Fruit fly (Drosophila melanogaster) whole organism, pupa: ENCODE measurements around the gene PGRP-SB2.

ENCODE experiments used
- CG10348 ChIP-seq: fragments of 200-800 bp; sonication (Bioruptor generic); IDR thresholded peaks from 2 replicates; pipeline ENCODE4 v1.3.6; 2022; ENCODE audit warnings: missing biosample characterization, missing genetic modification characterization
- CG12605 ChIP-seq: fragments of 200-800 bp; sonication (Bioruptor generic); IDR thresholded peaks from 2 replicates; pipeline ENCODE4 v1.3.6; 2022; ENCODE audit warnings: missing biosample characterization, missing genetic modification characterization
- CG13204 ChIP-seq: fragments of 200-800 bp; sonication (Bioruptor generic); optimal IDR thresholded peaks from 2 replicates; lab custom pipeline; 2018; ENCODE audit warnings: missing biosample characterization, mild to moderate bottlenecking, missing genetic modification characterization, moderate library complexity
- CG14655 ChIP-seq: fragments of 200-800 bp; sonication (Bioruptor generic); optimal IDR thresholded peaks from 3 replicates; lab custom pipeline; 2017; ENCODE audit warnings: mild to moderate bottlenecking, missing biosample characterization, missing genetic modification reagents, missing genetic modification characterization
- CG15710 ChIP-seq: fragments of 200-800 bp; sonication (Bioruptor generic); optimal IDR thresholded peaks from 2 replicates; lab custom pipeline; 2018; ENCODE audit warnings: missing biosample characterization, mild to moderate bottlenecking, missing genetic modification characterization, moderate library complexity
- CG17806 ChIP-seq: fragments of 200-800 bp; sonication (Bioruptor generic); optimal IDR thresholded peaks from 2 replicates; lab custom pipeline; 2018; ENCODE audit warnings: missing biosample characterization, mild to moderate bottlenecking, missing genetic modification characterization, moderate library complexity
- CG32121 ChIP-seq: fragments of 200-800 bp; sonication (Bioruptor generic); IDR thresholded peaks from 2 replicates; pipeline ENCODE4 v1.3.6; 2022; ENCODE audit warnings: missing biosample characterization, missing genetic modification characterization
- CG34367 ChIP-seq: fragments of 200-800 bp; sonication (Bioruptor generic); optimal IDR thresholded peaks from 2 replicates; lab custom pipeline; 2018; ENCODE audit warnings: missing biosample characterization, mild to moderate bottlenecking, missing genetic modification characterization
- CG4496 ChIP-seq: fragments of 200-800 bp; sonication (Bioruptor generic); IDR thresholded peaks from 3 replicates; pipeline ENCODE4 v1.3.6; 2022; ENCODE audit warnings: missing biosample characterization, missing genetic modification characterization
- CG8159 ChIP-seq: fragments of 200-800 bp; sonication (Bioruptor generic); optimal IDR thresholded peaks from 3 replicates; lab custom pipeline; 2018; ENCODE audit warnings: missing biosample characterization, mild to moderate bottlenecking, missing genetic modification characterization, moderate library complexity
- CG8301 ChIP-seq: fragments of 200-800 bp; sonication (Bioruptor generic); optimal IDR thresholded peaks from 2 replicates; lab custom pipeline; 2018; ENCODE audit warnings: missing biosample characterization, mild to moderate bottlenecking, missing genetic modification characterization
- CG9948 ChIP-seq: fragments of 200-800 bp; sonication (Bioruptor generic); optimal IDR thresholded peaks from 2 replicates; lab custom pipeline; 2018; ENCODE audit warnings: missing biosample characterization, mild to moderate bottlenecking, missing genetic modification characterization, moderate library complexity
- D1 ChIP-seq: fragments of 200-800 bp; sonication (Bioruptor generic); optimal IDR thresholded peaks from 2 replicates; lab custom pipeline; 2018; ENCODE audit warnings: missing biosample characterization, mild to moderate bottlenecking, missing genetic modification characterization, moderate library complexity
- EcR ChIP-seq: fragments of 200-800 bp; sonication (Bioruptor generic); optimal IDR thresholded peaks from 3 replicates; lab custom pipeline; 2019; ENCODE audit warnings: missing biosample characterization, missing genetic modification characterization, mild to moderate bottlenecking, moderate library complexity, missing genetic modification reagents
- Ets98B ChIP-seq: fragments of 200-800 bp; sonication (Bioruptor generic); IDR thresholded peaks from 2 replicates; pipeline ENCODE4 v1.3.6; 2022; ENCODE audit warnings: missing biosample characterization, missing genetic modification characterization
- Pif1A ChIP-seq: fragments of 200-800 bp; sonication (Bioruptor generic); optimal IDR thresholded peaks from 3 replicates; lab custom pipeline; 2016; ENCODE audit warnings: missing biosample characterization, missing genetic modification characterization
- Pif1B ChIP-seq: fragments of 200-800 bp; sonication (Bioruptor generic); optimal IDR thresholded peaks from 3 replicates; lab custom pipeline; 2016; ENCODE audit warnings: missing biosample characterization, missing genetic modification characterization
- Snoo ChIP-seq: fragments of 200-800 bp; sonication (Bioruptor generic); optimal IDR thresholded peaks from 3 replicates; lab custom pipeline; 2017; ENCODE audit warnings: missing biosample characterization, mild to moderate bottlenecking, missing genetic modification characterization, inconsistent platforms
- fd96Ca ChIP-seq: fragments of 200-800 bp; sonication (Bioruptor generic); IDR thresholded peaks from 3 replicates; pipeline ENCODE4 v1.3.6; 2022; ENCODE audit warnings: missing biosample characterization, missing genetic modification characterization
- gl ChIP-seq: fragments of 200-800 bp; sonication (Bioruptor generic); optimal IDR thresholded peaks from 2 replicates; lab custom pipeline; 2018; ENCODE audit warnings: missing biosample characterization, mild to moderate bottlenecking, missing genetic modification characterization
- rn ChIP-seq: fragments of 200-800 bp; sonication (Bioruptor generic); IDR thresholded peaks from 2 replicates; pipeline ENCODE4 v1.3.6; 2022; ENCODE audit warnings: missing biosample characterization, missing genetic modification characterization

Gene PGRP-SB2

DNA sequence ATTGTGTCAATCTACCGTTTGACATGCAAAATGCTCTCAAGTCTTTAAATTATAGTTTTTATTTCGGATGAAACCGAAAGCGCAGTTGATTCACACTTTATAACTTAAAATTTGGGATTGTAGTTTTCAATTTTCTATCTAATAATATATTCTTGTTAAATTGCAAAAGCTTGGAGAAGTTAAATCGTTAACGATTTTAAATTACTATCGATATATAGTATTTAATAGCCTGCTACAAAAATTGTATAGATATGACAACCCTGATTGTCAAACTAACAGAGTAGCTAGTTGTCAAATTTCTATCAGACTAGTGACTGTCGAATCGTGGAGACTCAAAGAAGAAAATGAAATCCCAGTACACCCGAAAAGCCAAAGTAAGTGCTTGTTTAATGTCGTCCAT is 21.7 kb upstream of the PGRP-SB2 start, which contains the start of gene CG9692:
Gene CG9692, plus strand, starts transcription at position 301 of the 400 bp plus-strand sequence.
- no peak for TF ChIP-seq gl (tag; lab: Kevin White, UChicago)
- TF ChIP-seq CG12605: no peak
- no peak for TF ChIP-seq Ets98B
- TF ChIP-seq D1 (tag; lab: Kevin White, UChicago): no peak
- no peak for TF ChIP-seq Snoo (tag; lab: Kevin White, UChicago)
- no peak for TF ChIP-seq CG17806 (tag; lab: Kevin White, UChicago)
- TF ChIP-seq CG34367 (tag; lab: Kevin White, UChicago): no peak
- TF ChIP-seq CG4496 (GFP tag; lab: Robert Waterston, UW): no peak
- no peak for TF ChIP-seq CG8159 (tag; lab: Kevin White, UChicago)
- TF ChIP-seq CG14655 (GFP tag; lab: Kevin White, UChicago): no peak
- TF ChIP-seq CG15710: no peak

DNA sequence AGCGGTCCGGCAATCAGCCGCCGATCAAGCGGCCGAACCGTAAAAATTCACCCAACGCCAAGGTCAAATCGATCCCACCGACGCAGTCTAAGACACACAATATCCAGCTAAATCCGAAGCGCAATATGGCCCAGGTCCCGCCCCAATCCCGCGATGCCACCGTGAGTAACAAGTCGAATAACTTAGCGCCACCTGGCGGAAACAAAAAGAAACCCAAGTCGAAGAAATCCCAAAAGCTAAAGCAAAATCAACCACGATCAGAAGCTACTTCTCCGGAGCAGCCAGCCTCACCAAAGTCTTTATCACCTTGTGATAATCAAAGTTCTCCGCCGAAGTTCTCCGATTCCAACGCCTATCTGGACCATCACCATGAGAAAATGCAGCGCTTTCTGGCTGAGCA is 20.7 kb upstream of the PGRP-SB2 start:
- TF ChIP-seq CG15710: no peak
- TF ChIP-seq CG12605: no peak
- no peak for TF ChIP-seq Pif1B
- TF ChIP-seq EcR (GFP tag; lab: Kevin White, UChicago): no peak
- no peak for TF ChIP-seq rn (GFP tag; lab: Robert Waterston, UW)
- TF ChIP-seq CG14655 (GFP tag; lab: Kevin White, UChicago): no peak
- no peak for TF ChIP-seq CG13204 (GFP tag; lab: Kevin White, UChicago)
- no peak for TF ChIP-seq Snoo (tag; lab: Kevin White, UChicago)
- no peak for TF ChIP-seq fd96Ca
- TF ChIP-seq CG10348 (GFP tag; lab: Robert Waterston, UW): no peak
- TF ChIP-seq CG8301 (tag; lab: Kevin White, UChicago): no peak
- TF ChIP-seq Ets98B: no peak
- TF ChIP-seq CG34367 (tag; lab: Kevin White, UChicago): no peak
- no peak for TF ChIP-seq CG32121 (GFP tag; lab: Robert Waterston, UW)

dm6 chr3L:16708738-16709350 is 17.5 kb upstream of the PGRP-SB2 start:
- no peak for TF ChIP-seq CG10348 (GFP tag; lab: Robert Waterston, UW)
- no peak for TF ChIP-seq CG12605
- no peak for TF ChIP-seq CG17806 (tag; lab: Kevin White, UChicago)
- TF ChIP-seq CG13204 (GFP tag; lab: Kevin White, UChicago): no peak
- TF ChIP-seq CG8159 (tag; lab: Kevin White, UChicago): no peak
- TF ChIP-seq CG34367 (tag; lab: Kevin White, UChicago): no peak
- TF ChIP-seq rn (GFP tag; lab: Robert Waterston, UW): no peak
- no peak for TF ChIP-seq Snoo (tag; lab: Kevin White, UChicago)
- no peak for TF ChIP-seq CG4496 (GFP tag; lab: Robert Waterston, UW)
- no peak for TF ChIP-seq CG14655 (GFP tag; lab: Kevin White, UChicago)
- TF ChIP-seq Pif1A: no peak
- TF ChIP-seq D1 (tag; lab: Kevin White, UChicago): no peak
- TF ChIP-seq, all 21 proteins: peak for 0

dm6 chr3L:16709673-16710257 is 16.6 kb upstream of the PGRP-SB2 start:
- no peak for TF ChIP-seq fd96Ca
- TF ChIP-seq EcR (GFP tag; lab: Kevin White, UChicago): peak; percentile 71
- no peak for TF ChIP-seq CG15710
- TF ChIP-seq CG4496 (GFP tag; lab: Robert Waterston, UW): no peak
- no peak for TF ChIP-seq D1 (tag; lab: Kevin White, UChicago)
- 0 out of 2 replicates have a peak, but pooled peaks have one; percentile 12 for TF ChIP-seq rn (GFP tag; lab: Robert Waterston, UW)
- TF ChIP-seq Ets98B: peak; percentile 4; the same call in 1 of the 2 replicates
- no peak for TF ChIP-seq CG13204 (GFP tag; lab: Kevin White, UChicago)
- peak; percentile 24 for TF ChIP-seq Pif1B
- TF ChIP-seq CG32121 (GFP tag; lab: Robert Waterston, UW): no peak
- TF ChIP-seq CG10348 (GFP tag; lab: Robert Waterston, UW): no peak
- TF ChIP-seq CG8159 (tag; lab: Kevin White, UChicago): no peak
- no peak for TF ChIP-seq Snoo (tag; lab: Kevin White, UChicago)
- TF ChIP-seq gl (tag; lab: Kevin White, UChicago): no peak
- no peak for TF ChIP-seq CG14655 (GFP tag; lab: Kevin White, UChicago)
- TF ChIP-seq CG17806 (tag; lab: Kevin White, UChicago): no peak
- TF ChIP-seq CG12605: no peak
- no peak for TF ChIP-seq CG9948
- TF ChIP-seq CG8301 (tag; lab: Kevin White, UChicago): no peak
- no peak for TF ChIP-seq Pif1A
- TF ChIP-seq CG34367 (tag; lab: Kevin White, UChicago): no peak

- TF ChIP-seq Pif1A (peak; percentile 60), Ets98B (peak; percentile 51), CG4496 (GFP tag; lab: Robert Waterston, UW) (peak; percentile 65), CG8159 (tag; lab: Kevin White, UChicago) (peak; percentile 84), D1 (tag; lab: Kevin White, UChicago) (no peak), EcR (GFP tag; lab: Kevin White, UChicago) (peak; percentile 45), CG14655 (GFP tag; lab: Kevin White, UChicago) (peak; percentile 83), fd96Ca (peak; percentile 63; the same call in 2 of the 3 replicates), CG15710 (peak; percentile 69), Pif1B (peak; percentile 51), CG9948 (peak; percentile 54), Snoo (tag; lab: Kevin White, UChicago) (peak; percentile 6), CG8301 (tag; lab: Kevin White, UChicago) (peak; percentile 58), CG17806 (tag; lab: Kevin White, UChicago) (peak; percentile 73), CG10348 (GFP tag; lab: Robert Waterston, UW) (no peak; the same call in 1 of the 2 replicates), CG12605 (no peak), rn (GFP tag; lab: Robert Waterston, UW) (peak; percentile 56; the same call in 1 of the 2 replicates), CG13204 (GFP tag; lab: Kevin White, UChicago) (no peak), CG32121 (GFP tag; lab: Robert Waterston, UW) (peak; percentile 72), gl (tag; lab: Kevin White, UChicago) (no peak), CG34367 (tag; lab: Kevin White, UChicago) (peak; percentile 26)
Observed at dm6 chr3L:16710258-16711020, 15.9 kb upstream of the PGRP-SB2 start.
